Worm (Caenorhabditis elegans) whole organism, L3 larva: ENCODE measurements around the gene nlf-1.

Experiments
- ZK546.5 ChIP-seq: sonication (generic microtip); optimal IDR thresholded peaks from 2 replicates; lab custom pipeline; 2017; ENCODE audit warnings: missing biosample characterization, missing genetic modification characterization
- aly-2 ChIP-seq: fragments of 150-350 bp; optimal IDR thresholded peaks from 2 replicates; lab custom pipeline; 2014; ENCODE audit warnings: missing biosample characterization, missing genetic modification characterization
- ceh-16 ChIP-seq: sonication (generic microtip); optimal IDR thresholded peaks from 2 replicates; lab custom pipeline; 2017; ENCODE audit warnings: missing biosample characterization, missing genetic modification characterization
- ceh-28 ChIP-seq: fragments of 150-350 bp; optimal IDR thresholded peaks from 2 replicates; lab custom pipeline; 2014; ENCODE audit warnings: missing biosample characterization, missing genetic modification reagents, missing genetic modification characterization
- daf-12 ChIP-seq: fragments of 150-350 bp; optimal IDR thresholded peaks from 2 replicates; lab custom pipeline; 2014; ENCODE audit warnings: missing biosample characterization, missing genetic modification reagents, missing genetic modification characterization
- egl-27 ChIP-seq: sonication (generic microtip); optimal IDR thresholded peaks from 4 replicates; lab custom pipeline; 2017; ENCODE audit warnings: missing biosample characterization, missing genetic modification reagents, missing genetic modification characterization
- elt-1 ChIP-seq: fragments of 150-350 bp; optimal IDR thresholded peaks from 2 replicates; lab custom pipeline; 2014; ENCODE audit warnings: missing biosample characterization, missing genetic modification characterization
- elt-2 ChIP-seq: sonication (generic microtip); optimal IDR thresholded peaks from 2 replicates; lab custom pipeline; 2016; ENCODE audit warnings: missing genetic modification reagents, mild to moderate bottlenecking, missing genetic modification characterization, missing compliant biosample characterization
- elt-3 ChIP-seq, 3 experiments: fragments of 150-350 bp in 1 of 3; sonication (generic microtip) in 2 of 3; optimal IDR thresholded peaks; 2 replicates in 2 of 3; 4 replicates in 1 of 3; lab custom pipeline; 2014 to 2017; ENCODE audit warnings: missing biosample characterization in 3 of 3, missing genetic modification characterization in 3 of 3
- fkh-10 ChIP-seq: sonication (generic microtip); optimal IDR thresholded peaks from 2 replicates; lab custom pipeline; 2017; ENCODE audit warnings: missing biosample characterization, missing genetic modification reagents, missing genetic modification characterization
- hmg-11 ChIP-seq: sonication (generic microtip); optimal IDR thresholded peaks from 2 replicates; lab custom pipeline; 2016; ENCODE audit warnings: missing genetic modification characterization, missing compliant biosample characterization
- jun-1 ChIP-seq: fragments of 150-350 bp; optimal IDR thresholded peaks from 2 replicates; lab custom pipeline; 2014; ENCODE audit warnings: missing biosample characterization, missing genetic modification reagents, missing genetic modification characterization
- lin-39 ChIP-seq: fragments of 150-350 bp; optimal IDR thresholded peaks from 2 replicates; lab custom pipeline; 2018; ENCODE audit warnings: missing biosample characterization, missing genetic modification reagents, missing genetic modification characterization
- lsy-12 ChIP-seq: sonication (generic microtip); optimal IDR thresholded peaks from 2 replicates; lab custom pipeline; 2016; ENCODE audit warnings: mild to moderate bottlenecking, missing genetic modification characterization, missing compliant biosample characterization
- nfya-1 ChIP-seq: sonication (generic microtip); optimal IDR thresholded peaks from 2 replicates; lab custom pipeline; 2017; ENCODE audit warnings: missing genetic modification characterization, mild to moderate bottlenecking, missing compliant biosample characterization, antibody characterized with exemption, moderate library complexity; ENCODE audit not compliant: insufficient read depth
- nhr-11 ChIP-seq: fragments of 150-350 bp; optimal IDR thresholded peaks from 2 replicates; lab custom pipeline; 2014; ENCODE audit warnings: missing biosample characterization, missing genetic modification characterization
- nhr-12 ChIP-seq: fragments of 150-350 bp; optimal IDR thresholded peaks from 2 replicates; lab custom pipeline; 2014; ENCODE audit warnings: missing biosample characterization, missing genetic modification characterization
- nhr-23 ChIP-seq: fragments of 150-350 bp; optimal IDR thresholded peaks from 2 replicates; lab custom pipeline; 2014; ENCODE audit warnings: missing biosample characterization, missing genetic modification reagents, missing genetic modification characterization
- nhr-237 ChIP-seq: fragments of 150-350 bp; optimal IDR thresholded peaks from 2 replicates; lab custom pipeline; 2014; ENCODE audit warnings: missing biosample characterization, missing genetic modification characterization
- nhr-28 ChIP-seq: fragments of 150-350 bp; optimal IDR thresholded peaks from 2 replicates; lab custom pipeline; 2014; ENCODE audit warnings: missing biosample characterization, missing genetic modification characterization
- nhr-67 ChIP-seq: fragments of 150-350 bp; optimal IDR thresholded peaks from 2 replicates; lab custom pipeline; 2014; ENCODE audit warnings: missing biosample characterization, missing genetic modification characterization
- nhr-76 ChIP-seq: fragments of 150-350 bp; sonication (generic microtip); optimal IDR thresholded peaks from 5 replicates; lab custom pipeline; 2014; ENCODE audit warnings: missing biosample characterization, missing genetic modification characterization
- sea-2 ChIP-seq: fragments of 150-350 bp; sonication (generic microtip); optimal IDR thresholded peaks from 4 replicates; lab custom pipeline; 2014; ENCODE audit warnings: missing biosample characterization, missing genetic modification reagents, missing genetic modification characterization
- snpc-4 ChIP-seq: fragments of 150-350 bp; optimal IDR thresholded peaks from 2 replicates; lab custom pipeline; 2014; ENCODE audit warnings: missing biosample characterization, missing genetic modification characterization
- unc-39 ChIP-seq: sonication (generic microtip); optimal IDR thresholded peaks from 4 replicates; lab custom pipeline; 2017; ENCODE audit warnings: missing biosample characterization, missing genetic modification characterization
- unc-62 ChIP-seq: fragments of 150-350 bp; sonication (generic microtip); optimal IDR thresholded peaks from 4 replicates; lab custom pipeline; 2014; ENCODE audit warnings: missing biosample characterization, missing genetic modification reagents, missing genetic modification characterization
- zag-1 ChIP-seq: fragments of 150-350 bp; optimal IDR thresholded peaks from 2 replicates; lab custom pipeline; 2014; ENCODE audit warnings: missing biosample characterization, missing genetic modification characterization
- ztf-11 ChIP-seq: fragments of 150-350 bp; optimal IDR thresholded peaks from 2 replicates; lab custom pipeline; 2014; ENCODE audit warnings: missing biosample characterization, missing genetic modification characterization

The nlf-1 gene

DNA sequence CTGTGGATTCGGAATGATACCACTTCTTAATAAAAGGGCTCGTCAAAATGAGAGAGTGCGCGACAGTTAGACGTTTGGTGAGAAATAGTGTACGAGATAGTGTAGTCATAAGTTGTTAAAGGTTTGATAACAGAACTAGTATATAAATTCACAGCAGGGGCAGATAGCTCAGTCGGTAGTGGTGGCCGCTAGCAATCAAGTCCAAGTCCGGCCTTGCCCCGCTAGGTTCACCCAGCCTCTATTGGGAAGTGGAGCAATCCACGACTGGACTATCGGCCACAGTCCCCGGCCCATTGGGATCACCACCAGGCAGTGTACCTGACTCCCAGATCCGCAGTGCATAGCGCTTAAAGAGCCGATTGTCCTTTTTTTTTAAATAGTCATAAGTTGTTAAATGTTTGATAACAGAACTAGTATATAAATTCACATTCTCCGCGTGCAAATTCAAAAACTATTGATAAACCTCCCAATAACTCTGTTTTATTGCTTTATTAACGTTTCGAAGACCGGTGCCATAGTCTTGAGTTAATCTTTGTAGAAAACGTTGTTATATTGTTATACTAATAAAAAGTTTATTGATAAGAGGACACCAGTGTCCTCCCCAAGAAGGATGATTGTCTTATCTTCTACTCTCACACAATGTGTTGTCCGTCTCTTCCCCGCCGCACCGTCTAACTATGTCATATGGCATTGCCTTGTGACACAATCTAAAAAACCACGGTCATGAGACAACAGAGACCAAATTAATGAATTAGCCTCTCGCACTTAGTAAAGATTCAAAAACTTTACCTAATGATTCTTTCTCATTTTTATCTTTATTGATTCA is 6.5 kb downstream of the nlf-1 start (continued):
- no peak for TF ChIP-seq nhr-237 (tag; lab: Kevin White, UChicago)
- TF ChIP-seq nhr-12 (tag; lab: Kevin White, UChicago) = no peak
- no peak for TF ChIP-seq hmg-11 (tag; lab: Kevin White, UChicago)
- TF ChIP-seq elt-2 = peak; percentile 95
- TF ChIP-seq nhr-11 (tag; lab: Kevin White, UChicago) = no peak
- TF ChIP-seq unc-62 (GFP tag; lab: Kevin White, UChicago) = peak; percentile 20
- no peak for TF ChIP-seq aly-2 (tag; lab: Kevin White, UChicago)
- no peak for TF ChIP-seq lin-39 (tag; lab: Kevin White, UChicago)
- TF ChIP-seq nhr-76 (tag; lab: Kevin White, UChicago) = no peak
- TF ChIP-seq egl-27 (tag; lab: Kevin White, UChicago) = no peak
- peak; percentile 22 for TF ChIP-seq snpc-4 (tag; lab: Kevin White, UChicago)
- no peak for TF ChIP-seq nhr-28 (tag; lab: Kevin White, UChicago)
- TF ChIP-seq daf-12 = no peak
- no peak for TF ChIP-seq fkh-10 (GFP tag; lab: Kevin White, UChicago)

DNA sequence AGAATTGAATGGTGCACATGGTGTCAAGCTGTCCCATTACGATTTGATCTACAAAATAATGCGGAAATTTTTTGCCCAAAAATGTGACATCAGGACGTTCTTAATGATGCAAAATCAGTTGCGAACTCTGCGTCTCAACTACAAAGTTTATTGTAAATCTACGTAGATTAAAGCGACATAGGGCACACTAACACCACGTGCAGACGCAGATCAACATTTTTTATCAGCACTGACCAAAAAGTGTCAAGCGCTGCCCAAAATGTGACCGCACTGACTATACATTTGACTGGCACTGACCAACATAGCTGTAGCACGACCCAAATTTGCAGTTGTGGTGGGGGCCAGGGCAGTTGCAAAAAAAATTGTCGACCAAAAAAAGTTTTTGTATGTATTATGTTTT is 7.9 kb downstream of the nlf-1 start:
- peak; percentile 59 for TF ChIP-seq elt-2
- no peak for TF ChIP-seq lin-39 (tag; lab: Kevin White, UChicago)
- no peak for TF ChIP-seq ZK546.5 (tag; lab: Kevin White, UChicago)
- TF ChIP-seq, all 47 proteins: peak for 1

DNA sequence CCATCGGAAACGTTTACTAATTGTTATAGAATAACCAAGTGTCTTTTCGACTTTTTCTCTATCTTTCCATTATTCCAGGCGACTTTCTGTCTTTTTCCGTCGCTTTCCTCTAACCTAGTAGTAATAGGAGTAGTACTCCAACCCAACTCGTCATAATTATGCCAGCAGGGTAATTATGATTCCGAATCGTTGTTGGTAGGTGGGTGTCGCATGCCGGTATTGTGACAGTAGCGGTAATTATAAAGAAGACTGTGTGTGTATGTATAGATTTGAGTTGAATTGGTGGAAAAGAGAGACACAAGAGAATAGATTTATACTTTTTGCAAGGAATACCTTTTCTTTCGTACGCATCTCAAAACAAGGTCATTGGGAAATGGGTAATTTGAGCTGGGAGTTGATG is 12.3 kb downstream of the nlf-1 start:
- TF ChIP-seq nhr-23 (tag; lab: Kevin White, UChicago) (peak; percentile 28), unc-39 (tag; lab: Kevin White, UChicago) (no peak), daf-12 (no peak), ceh-28 (tag; lab: Kevin White, UChicago) (no peak)

DNA sequence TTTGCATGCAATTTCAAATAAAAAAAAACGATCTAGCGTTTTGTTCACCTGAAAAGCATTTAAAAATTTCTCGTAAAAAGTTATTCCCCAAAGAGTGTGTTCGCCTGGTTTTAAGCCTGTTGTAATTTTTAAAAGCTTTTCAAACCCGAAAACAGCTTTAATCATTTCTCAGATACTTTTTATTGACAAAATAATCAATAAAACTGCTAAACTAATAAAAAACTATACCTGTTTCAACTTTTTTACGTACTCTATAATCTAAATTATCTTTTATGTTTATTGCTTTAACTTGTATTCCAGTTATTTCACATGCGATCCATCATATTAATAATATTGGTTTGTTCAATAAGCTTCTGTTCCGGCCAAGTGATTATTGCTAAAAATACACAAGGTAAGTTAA is 13.3 kb downstream of the nlf-1 start, which contains the start of gene cutl-21:
cutl-21 (plus strand) TSS at position 301 of the 400 bp plus-strand sequence.
- no peak for TF ChIP-seq elt-1 (tag; lab: Kevin White, UChicago)
- no peak for TF ChIP-seq lin-39 (tag; lab: Kevin White, UChicago)
- TF ChIP-seq egl-27 (tag; lab: Kevin White, UChicago) = no peak
- TF ChIP-seq sea-2 = no peak
- no peak for TF ChIP-seq snpc-4 (tag; lab: Kevin White, UChicago)
- no peak for TF ChIP-seq daf-12
- no peak for TF ChIP-seq ztf-11 (tag; lab: Kevin White, UChicago)
- no peak for TF ChIP-seq nhr-76 (tag; lab: Kevin White, UChicago)
- TF ChIP-seq unc-62 (GFP tag; lab: Kevin White, UChicago) = no peak
- TF ChIP-seq elt-2 = no peak
- TF ChIP-seq aly-2 (tag; lab: Kevin White, UChicago) = no peak
- no peak for TF ChIP-seq nfya-1
- TF ChIP-seq zag-1 (tag; lab: Kevin White, UChicago) = no peak
- TF ChIP-seq nhr-67 (tag; lab: Kevin White, UChicago) = no peak
- TF ChIP-seq nhr-28 (tag; lab: Kevin White, UChicago) = no peak
- TF ChIP-seq lsy-12 (tag; lab: Kevin White, UChicago) = no peak
- TF ChIP-seq jun-1 (tag; lab: Kevin White, UChicago) = no peak
- no peak for TF ChIP-seq ceh-16 (tag; lab: Kevin White, UChicago)
- TF ChIP-seq nhr-237 (tag; lab: Kevin White, UChicago) = no peak

DNA sequence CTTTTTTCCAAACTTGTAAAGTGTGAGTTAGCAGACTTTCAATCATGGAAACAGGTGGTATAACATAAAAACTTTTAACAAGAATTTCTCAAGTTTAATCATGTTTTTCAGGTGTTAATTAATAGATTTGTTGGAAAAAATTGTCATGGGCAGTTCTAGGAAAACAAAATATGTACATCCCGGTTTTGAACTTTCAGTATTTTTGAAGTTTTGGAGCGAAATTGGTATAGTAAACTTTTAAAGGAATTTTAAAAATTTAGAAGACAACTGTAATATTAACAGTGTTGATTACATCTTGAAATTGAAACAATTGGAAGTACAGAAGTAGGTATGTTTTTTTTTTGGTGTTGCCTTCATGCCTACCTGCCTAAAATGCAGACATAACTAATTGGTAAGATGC is 22.7 kb downstream of the nlf-1 start:
- TF ChIP-seq hmg-11 (tag; lab: Kevin White, UChicago) (no peak), elt-3 (tag; optimal IDR thresholded peaks at IDR 0.05; lab: Kevin White, UChicago) (no peak), nhr-28 (tag; lab: Kevin White, UChicago) (no peak)
